Fruit fly (Drosophila melanogaster): ENCODE measurements around the gene CG18095.

The CG18095 gene

dm6 chr2L:14001887-14002286 lies 29.5 kb downstream of the CG18095 start:
- TF ChIP-seq Mio (GFP tag; optimal IDR thresholded peaks at IDR 0.05) (no peak), br (GFP tag; optimal IDR thresholded peaks at IDR 0.05) (no peak), Hr78 (GFP tag; optimal IDR thresholded peaks at IDR 0.05) (no peak), ey (GFP tag; optimal IDR thresholded peaks at IDR 0.05) (no peak)

DNA sequence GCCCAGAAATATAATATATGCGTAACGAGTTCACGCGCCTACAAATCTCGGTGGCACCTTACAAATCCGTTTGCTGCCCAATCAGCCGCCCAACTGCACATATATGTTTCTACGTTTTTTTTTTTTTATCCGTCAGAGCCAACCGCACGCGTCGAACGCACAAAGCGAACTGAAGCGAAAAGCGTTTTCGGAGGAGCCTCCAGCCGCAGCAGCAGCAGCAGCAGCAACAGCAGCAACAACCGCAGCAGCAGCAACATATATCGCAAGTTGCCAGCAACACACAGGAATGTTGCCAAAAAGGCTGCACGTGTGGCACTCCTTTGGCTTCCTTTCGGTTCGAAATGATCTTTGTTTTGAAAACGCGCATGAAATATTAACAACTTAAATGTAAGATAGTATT lies 30.3 kb downstream of the CG18095 start, which contains the start of gene rk:
TSS of gene rk (minus strand) at position 171 of the 400 bp plus-strand sequence.
- TF ChIP-seq Dfd (GFP tag; optimal IDR thresholded peaks at IDR 0.05): peak; percentile 65
- no peak for TF ChIP-seq Jra (GFP tag; optimal IDR thresholded peaks at IDR 0.05)

dm6 chr2L:13998952-13999351 lies 32.4 kb downstream of the CG18095 start:
- TF ChIP-seq Hr78 (GFP tag; optimal IDR thresholded peaks at IDR 0.05): no peak
- TF ChIP-seq pan (optimal IDR thresholded peaks at IDR 0.05): no peak
- TF ChIP-seq HLH106 (tag; optimal IDR thresholded peaks at IDR 0.05): peak; percentile 63
- TF ChIP-seq rgr (GFP tag; optimal IDR thresholded peaks at IDR 0.05): peak; percentile 19
- peak in 1 of 2 experiments; percentile 36 for TF ChIP-seq foxo (GFP tag; optimal IDR thresholded peaks at IDR 0.05)
- TF ChIP-seq h (GFP tag; optimal IDR thresholded peaks at IDR 0.05): peak; percentile 34
- peak; percentile 6 for TF ChIP-seq sage (GFP tag; optimal IDR thresholded peaks at IDR 0.05)

DNA sequence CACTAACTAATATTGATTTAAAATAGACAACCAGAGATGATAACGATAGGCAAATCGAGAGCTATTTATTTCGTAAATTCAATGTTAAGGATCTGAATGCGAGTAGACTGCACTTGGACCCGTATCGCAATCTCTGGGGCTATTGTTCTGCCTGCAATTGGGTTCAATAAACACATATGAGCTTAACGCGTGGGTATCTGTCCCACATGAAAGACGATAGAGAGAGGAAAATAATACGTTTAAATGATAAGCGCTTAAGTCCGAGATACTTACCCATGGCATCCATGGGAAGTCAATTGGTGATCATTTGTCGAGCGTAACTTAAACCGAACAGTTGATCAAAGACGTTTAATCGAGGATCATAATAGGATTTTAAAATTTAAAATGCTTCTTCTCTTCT lies 51.5 kb downstream of the CG18095 start, which contains the start of gene NimC2:
TSS of gene NimC2 (plus strand) at position 301 of the 400 bp plus-strand sequence.
- TF ChIP-seq OdsH (GFP tag; optimal IDR thresholded peaks at IDR 0.05): no peak
- no peak for TF ChIP-seq tai (GFP tag; optimal IDR thresholded peaks at IDR 0.05)
- no peak for TF ChIP-seq Hr83 (GFP tag; optimal IDR thresholded peaks at IDR 0.05; ENCODE audit: poor library complexity, severe bottlenecking)
- TF ChIP-seq jim (GFP tag; optimal IDR thresholded peaks at IDR 0.05): no peak
- TF ChIP-seq fru (GFP tag; optimal IDR thresholded peaks at IDR 0.05): no peak
- no peak for TF ChIP-seq N (GFP tag; optimal IDR thresholded peaks at IDR 0.05)
- no peak for TF ChIP-seq Mio (GFP tag; optimal IDR thresholded peaks at IDR 0.05)
- TF ChIP-seq CG9705 (GFP tag; optimal IDR thresholded peaks at IDR 0.05): no peak
- TF ChIP-seq Dif (GFP tag; optimal IDR thresholded peaks at IDR 0.05; ENCODE audit: partially characterized antibody): no peak
- TF ChIP-seq brk (GFP tag; optimal IDR thresholded peaks at IDR 0.05): no peak
- no peak for TF ChIP-seq woc (GFP tag; optimal IDR thresholded peaks at IDR 0.05)
- no peak for TF ChIP-seq ey (GFP tag; optimal IDR thresholded peaks at IDR 0.05)
- TF ChIP-seq Vsx2 (GFP tag; optimal IDR thresholded peaks at IDR 0.05; ENCODE audit: partially characterized antibody): no peak
- no peak for TF ChIP-seq sv (GFP tag; optimal IDR thresholded peaks at IDR 0.05)
- no peak for TF ChIP-seq Dfd (GFP tag; optimal IDR thresholded peaks at IDR 0.05)
- TF ChIP-seq Jra (GFP tag; optimal IDR thresholded peaks at IDR 0.05): no peak
- TF ChIP-seq CG32264 (GFP tag; optimal IDR thresholded peaks at IDR 0.05): no peak
- no peak for TF ChIP-seq HLH106 (tag; optimal IDR thresholded peaks at IDR 0.05)
- TF ChIP-seq rgr (GFP tag; optimal IDR thresholded peaks at IDR 0.05): no peak

All from whole organism, wandering third instar larva.